Worm (Caenorhabditis elegans) whole organism, early embryonic: ENCODE data around the gene hum-4.

Source experiments
- B0310.2 ChIP-seq: sonication (generic microtip); optimal IDR thresholded peaks from 2 replicates; lab custom pipeline; 2016; ENCODE audit warnings: mild to moderate bottlenecking, missing genetic modification characterization, missing compliant biosample characterization
- F13C5.2 ChIP-seq: sonication (generic microtip); optimal IDR thresholded peaks from 2 replicates; lab custom pipeline; 2017; ENCODE audit warnings: mild to moderate bottlenecking, missing genetic modification characterization, inconsistent platforms, missing compliant biosample characterization
- aly-1 ChIP-seq: sonication (generic microtip); optimal IDR thresholded peaks from 2 replicates; lab custom pipeline; 2016; ENCODE audit warnings: missing genetic modification characterization, missing compliant biosample characterization
- ama-1 ChIP-seq: fragments of 150-350 bp; optimal IDR thresholded peaks from 2 replicates; lab custom pipeline; 2014
- ceh-13 ChIP-seq: fragments of 200-800 bp; sonication (Bioruptor generic); optimal IDR thresholded peaks from 2 replicates; lab custom pipeline; 2018; ENCODE audit warnings: mild to moderate bottlenecking, missing genetic modification characterization, missing compliant biosample characterization
- ceh-36 ChIP-seq: sonication (generic microtip); optimal IDR thresholded peaks from 2 replicates; lab custom pipeline; 2016; ENCODE audit warnings: missing genetic modification characterization, inconsistent platforms, missing compliant biosample characterization
- ets-7 ChIP-seq: sonication (generic microtip); optimal IDR thresholded peaks from 2 replicates; lab custom pipeline; 2016; ENCODE audit warnings: missing genotype, missing genetic modification characterization, missing compliant biosample characterization
- hmbx-1 ChIP-seq: sonication (generic microtip); optimal IDR thresholded peaks from 2 replicates; lab custom pipeline; 2016; ENCODE audit warnings: mild to moderate bottlenecking, missing genetic modification characterization, missing compliant biosample characterization
- hmg-4 ChIP-seq: fragments of 200-800 bp; sonication (Bioruptor generic); optimal IDR thresholded peaks from 2 replicates; lab custom pipeline; 2018; ENCODE audit warnings: mild to moderate bottlenecking, missing genetic modification characterization, missing compliant biosample characterization
- hnd-1 ChIP-seq: sonication (generic microtip); optimal IDR thresholded peaks from 2 replicates; lab custom pipeline; 2016; ENCODE audit warnings: missing genetic modification characterization, missing compliant biosample characterization
- pes-1 ChIP-seq: fragments of 200-800 bp; sonication (Bioruptor generic); IDR thresholded peaks from 2 replicates; pipeline ENCODE4 v1.3.6; 2022; ENCODE audit warnings: missing genetic modification reagents, missing genetic modification characterization, missing compliant biosample characterization
- scrt-1 ChIP-seq: fragments of 200-800 bp; sonication (Bioruptor generic); IDR thresholded peaks from 2 replicates; pipeline ENCODE4 v1.3.6; 2022; ENCODE audit warnings: missing genetic modification characterization, missing compliant biosample characterization
- sea-1 ChIP-seq: fragments of 200-800 bp; sonication (Bioruptor generic); conservative IDR thresholded peaks from 2 replicates; pipeline ENCODE4 v1.3.6; 2022; ENCODE audit warnings: missing genetic modification characterization, missing compliant biosample characterization
- tra-4 ChIP-seq: sonication (generic microtip); optimal IDR thresholded peaks from 2 replicates; lab custom pipeline; 2017; ENCODE audit warnings: missing genetic modification characterization, missing compliant biosample characterization

- TF ChIP-seq ama-1 (lab: Kevin White, UChicago) (no peak), F13C5.2 (no peak), ceh-36 (tag; lab: Kevin White, UChicago) (no peak), ets-7 (no peak), hmbx-1 (tag; lab: Kevin White, UChicago) (no peak), hnd-1 (tag; lab: Kevin White, UChicago) (no peak), scrt-1 (GFP tag; lab: Robert Waterston, UW) (no peak), sea-1 (GFP tag; lab: Robert Waterston, UW) (no peak), hmg-4 (GFP tag; lab: Kevin White, UChicago) (no peak), B0310.2 (tag; lab: Kevin White, UChicago) (no peak), tra-4 (tag; lab: Kevin White, UChicago) (no peak), ceh-13 (no peak), pes-1 (GFP tag; lab: Robert Waterston, UW) (no peak), aly-1 (tag; lab: Kevin White, UChicago) (peak; percentile 42)
These were observed 39.7 kb upstream of the hum-4 start for ce11 chrX:11472953-11473671.
